Worm (Caenorhabditis elegans) whole organism, early embryonic: ENCODE results near the gene T20G5.12.

ENCODE experiments used
- ets-7 ChIP-seq: sonication (generic microtip); optimal IDR thresholded peaks from 2 replicates; lab custom pipeline; 2016; ENCODE audit warnings: missing genotype, missing genetic modification characterization, missing compliant biosample characterization
- flt-1 ChIP-seq: fragments of 200-800 bp; sonication (Bioruptor generic); IDR thresholded peaks from 2 replicates; pipeline ENCODE4 v1.3.6; 2022; ENCODE audit warnings: missing genetic modification characterization, missing compliant biosample characterization
- hmbx-1 ChIP-seq: sonication (generic microtip); optimal IDR thresholded peaks from 2 replicates; lab custom pipeline; 2016; ENCODE audit warnings: mild to moderate bottlenecking, missing genetic modification characterization, missing compliant biosample characterization
- hmg-4 ChIP-seq: fragments of 200-800 bp; sonication (Bioruptor generic); optimal IDR thresholded peaks from 2 replicates; lab custom pipeline; 2018; ENCODE audit warnings: mild to moderate bottlenecking, missing genetic modification characterization, missing compliant biosample characterization
- pes-1 ChIP-seq: fragments of 200-800 bp; sonication (Bioruptor generic); IDR thresholded peaks from 2 replicates; pipeline ENCODE4 v1.3.6; 2022; ENCODE audit warnings: missing genetic modification reagents, missing genetic modification characterization, missing compliant biosample characterization
- scrt-1 ChIP-seq: fragments of 200-800 bp; sonication (Bioruptor generic); IDR thresholded peaks from 2 replicates; pipeline ENCODE4 v1.3.6; 2022; ENCODE audit warnings: missing genetic modification characterization, missing compliant biosample characterization
- sea-1 ChIP-seq: fragments of 200-800 bp; sonication (Bioruptor generic); conservative IDR thresholded peaks from 2 replicates; pipeline ENCODE4 v1.3.6; 2022; ENCODE audit warnings: missing genetic modification characterization, missing compliant biosample characterization
- tbx-11 ChIP-seq: fragments of 200-800 bp; sonication (Bioruptor generic); IDR thresholded peaks from 2 replicates; pipeline ENCODE4 v1.3.6; 2022; ENCODE audit warnings: missing genetic modification characterization, missing compliant biosample characterization
- tbx-37 ChIP-seq: fragments of 200-800 bp; sonication (Bioruptor generic); conservative IDR thresholded peaks from 2 replicates; pipeline ENCODE4 v1.3.6; 2022; ENCODE audit warnings: missing genetic modification reagents, missing genetic modification characterization, missing compliant biosample characterization

Gene T20G5.12

DNA sequence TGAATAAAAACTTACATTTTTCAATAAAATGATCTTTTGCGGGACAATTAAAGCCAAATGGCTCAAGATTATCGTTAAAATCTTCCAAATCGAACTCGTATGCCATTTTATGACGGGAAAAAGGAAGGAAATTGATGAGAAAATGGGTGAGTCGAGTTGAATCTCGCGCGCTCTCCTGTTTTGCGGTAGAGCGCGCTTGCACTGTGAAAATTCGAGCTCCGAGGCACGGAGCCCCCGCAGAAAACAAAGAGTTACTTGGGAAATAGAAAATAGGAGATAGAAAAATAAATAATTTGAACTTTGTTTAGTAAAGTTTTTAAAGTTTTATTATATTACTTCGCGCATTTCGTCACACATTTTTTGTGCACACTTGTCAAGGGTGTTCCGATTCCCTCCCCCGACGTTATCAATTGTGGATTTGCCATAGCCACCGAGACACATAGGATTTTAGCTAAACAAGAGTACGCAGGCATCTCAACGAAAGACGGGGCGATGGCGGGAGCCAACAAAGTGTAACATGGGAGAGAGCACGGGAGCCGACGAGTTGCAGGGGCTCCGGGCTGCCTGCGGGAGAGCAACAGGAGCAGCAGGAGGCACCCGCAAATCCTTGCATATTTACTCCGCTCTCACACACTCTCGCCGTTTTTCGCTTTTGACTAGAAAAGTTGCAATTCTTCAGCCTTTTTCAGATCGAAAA lies 47.2 kb downstream of the T20G5.12 start, which contains the start of the genes div-1 and cor-1:
Gene div-1, minus strand, starts transcription at position 119 of the 697 bp plus-strand sequence.
Gene cor-1, plus strand, starts transcription at position 671 of the 697 bp plus-strand sequence.
- TF ChIP-seq sea-1: no peak
- no peak for TF ChIP-seq hmbx-1
- TF ChIP-seq tbx-37 (GFP tag; lab: Robert Waterston, UW): no peak
- 0 out of 2 replicates have a peak, but pooled peaks have one; percentile 22 for TF ChIP-seq scrt-1 (GFP tag; lab: Robert Waterston, UW)
- TF ChIP-seq pes-1: no peak; the same call in 1 of the 2 replicates
- TF ChIP-seq ets-7: no peak
- no peak for TF ChIP-seq tbx-11 (GFP tag; lab: Robert Waterston, UW)
- no peak for TF ChIP-seq flt-1 (GFP tag; lab: Robert Waterston, UW)
- peak; percentile 13 for TF ChIP-seq hmg-4 (GFP tag; lab: Kevin White, UChicago)

DNA sequence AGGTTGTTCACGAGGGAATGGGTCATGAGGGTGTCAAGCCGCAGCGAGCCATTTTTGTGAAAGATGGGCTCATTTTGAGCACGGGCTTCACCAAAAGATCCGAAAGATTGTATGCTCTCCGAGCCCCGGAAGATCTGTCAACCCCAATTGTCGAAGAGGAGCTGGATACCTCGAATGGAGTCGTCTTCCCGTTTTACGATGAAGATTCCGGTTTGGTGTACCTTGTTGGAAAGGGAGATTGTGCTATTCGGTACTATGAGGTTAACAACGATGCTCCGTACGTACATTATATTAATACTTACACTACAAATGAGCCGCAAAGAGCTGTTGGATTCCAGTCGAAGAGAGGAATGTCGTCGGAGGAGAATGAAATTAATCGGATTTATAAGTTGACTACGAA lies 49.7 kb downstream of the T20G5.12 start:
- no peak for TF ChIP-seq hmbx-1
